Fruit fly (Drosophila melanogaster) S2 (cell line): ENCODE results near the gene fipi.

Experiments
- CG8478 ChIP-seq: fragments of >200 bp; optimal IDR thresholded peaks from 2 replicates; lab custom pipeline; 2018
- CTCF ChIP-seq, 2 experiments: fragments of >200 bp; optimal IDR thresholded peaks; 2 replicates each; lab custom pipeline; 2018

DNA sequence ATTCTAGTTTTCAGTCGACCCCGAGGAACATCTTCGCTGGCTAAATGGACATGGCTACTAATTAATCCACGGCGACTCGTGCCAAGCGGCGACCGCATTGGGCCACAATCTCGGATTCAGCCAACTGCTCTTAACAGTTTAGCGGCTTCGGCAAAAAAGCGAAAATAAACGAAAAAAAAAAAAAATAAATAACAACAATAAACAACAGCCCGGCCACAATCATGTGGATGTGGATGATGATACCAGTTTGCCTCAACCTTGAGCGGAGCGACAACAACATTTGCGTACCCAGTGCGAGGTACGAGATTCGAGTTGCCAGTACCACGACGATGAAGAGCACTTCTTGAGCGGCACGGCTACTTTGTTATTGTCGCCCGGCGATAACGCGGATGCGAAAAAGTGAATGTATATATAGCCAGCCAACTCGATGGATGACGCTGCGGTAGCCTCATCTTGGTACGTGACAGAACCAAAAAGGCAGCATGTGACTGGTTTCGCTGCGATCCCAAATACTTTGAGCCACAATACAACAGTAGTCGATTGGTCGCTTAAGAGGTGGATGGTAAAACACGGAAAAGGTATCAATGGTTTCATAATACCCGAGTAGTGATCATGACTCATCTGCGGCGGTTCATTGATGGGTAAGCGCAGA, 14.2 kb upstream of the fipi start:
- TF ChIP-seq CG8478 = no peak
- no peak for TF ChIP-seq CTCF (optimal IDR thresholded peaks at IDR 0.05; lab: Kevin White, UChicago)
